Fruit fly (Drosophila melanogaster) whole organism, embryonic: Measurements from ENCODE around the gene CG14205.

Source experiments
- Bgb ChIP-seq: fragments of 200-800 bp; sonication (Bioruptor generic); IDR thresholded peaks from 2 replicates; pipeline ENCODE4 v1.3.6; 2022; ENCODE audit warnings: missing biosample characterization, missing genetic modification characterization; ENCODE audit not compliant: partially characterized antibody
- CG12659 ChIP-seq: fragments of 200-800 bp; sonication (Bioruptor generic); optimal IDR thresholded peaks from 3 replicates; lab custom pipeline; 2017; ENCODE audit warnings: mild to moderate bottlenecking, missing biosample characterization, missing genetic modification reagents, missing genetic modification characterization
- CG13287 ChIP-seq: fragments of 200-800 bp; sonication (Bioruptor generic); IDR thresholded peaks from 2 replicates; pipeline ENCODE4 v1.3.6; 2022; ENCODE audit warnings: missing biosample characterization, missing genetic modification characterization; ENCODE audit not compliant: partially characterized antibody
- CG14860 ChIP-seq: fragments of 200-800 bp; sonication (Bioruptor generic); IDR thresholded peaks from 3 replicates; pipeline ENCODE4 v1.3.6; 2022; ENCODE audit warnings: missing biosample characterization, missing genetic modification characterization; ENCODE audit not compliant: partially characterized antibody
- CG17186 ChIP-seq: fragments of 200-800 bp; sonication (Bioruptor generic); optimal IDR thresholded peaks from 3 replicates; lab custom pipeline; 2017; ENCODE audit warnings: missing biosample characterization, missing genetic modification reagents, missing genetic modification characterization
- CG17359 ChIP-seq: fragments of 200-800 bp; sonication (Bioruptor generic); optimal IDR thresholded peaks from 3 replicates; lab custom pipeline; 2018; ENCODE audit warnings: missing biosample characterization, mild to moderate bottlenecking, missing genetic modification characterization, moderate library complexity
- CG2116 ChIP-seq: fragments of 200-800 bp; sonication (Bioruptor generic); optimal IDR thresholded peaks from 3 replicates; lab custom pipeline; 2018; ENCODE audit warnings: missing biosample characterization, mild to moderate bottlenecking, missing genetic modification characterization
- CG34224 ChIP-seq: fragments of 200-800 bp; sonication (Bioruptor generic); IDR thresholded peaks from 3 replicates; pipeline ENCODE4 v1.3.6; 2022; ENCODE audit warnings: missing biosample characterization, missing genetic modification characterization; ENCODE audit not compliant: partially characterized antibody
- CG34376 ChIP-seq: fragments of 200-800 bp; sonication (Bioruptor generic); optimal IDR thresholded peaks from 2 replicates; lab custom pipeline; 2018; ENCODE audit warnings: missing biosample characterization, mild to moderate bottlenecking, missing genetic modification characterization
- CG4404 ChIP-seq: fragments of 200-800 bp; sonication (Bioruptor generic); IDR thresholded peaks from 2 replicates; pipeline ENCODE4 v1.3.6; 2022; ENCODE audit warnings: missing biosample characterization, missing genetic modification characterization
- CG4617 ChIP-seq: fragments of 200-800 bp; sonication (Bioruptor generic); optimal IDR thresholded peaks from 3 replicates; lab custom pipeline; 2016; ENCODE audit warnings: missing biosample characterization, missing genetic modification characterization, borderline replicate concordance
- Doc3 ChIP-seq: fragments of 200-800 bp; sonication (Bioruptor generic); IDR thresholded peaks from 3 replicates; pipeline ENCODE4 v1.3.6; 2022; ENCODE audit warnings: missing biosample characterization, missing genetic modification characterization; ENCODE audit not compliant: partially characterized antibody
- Dp ChIP-seq: fragments of 200-800 bp; sonication (Bioruptor generic); optimal IDR thresholded peaks from 2 replicates; lab custom pipeline; 2018; ENCODE audit warnings: missing biosample characterization, mild to moderate bottlenecking, missing genetic modification characterization, moderate library complexity
- E2f2 ChIP-seq: fragments of 200-800 bp; sonication (Bioruptor generic); IDR thresholded peaks from 2 replicates; pipeline ENCODE4 v1.3.6; 2022; ENCODE audit warnings: missing biosample characterization, missing genetic modification characterization
- Ets97D ChIP-seq: fragments of 200-800 bp; sonication (Bioruptor generic); optimal IDR thresholded peaks from 3 replicates; lab custom pipeline; 2016; ENCODE audit warnings: missing biosample characterization, missing genetic modification characterization
- Fer1 ChIP-seq: fragments of 200-800 bp; sonication (Bioruptor generic); optimal IDR thresholded peaks from 2 replicates; lab custom pipeline; 2017; ENCODE audit warnings: missing biosample characterization, mild to moderate bottlenecking, missing genetic modification characterization
- HLH3B ChIP-seq: fragments of 200-800 bp; sonication (Bioruptor generic); IDR thresholded peaks from 2 replicates; pipeline ENCODE4 v1.3.6; 2022; ENCODE audit warnings: missing biosample characterization, missing genetic modification characterization
- HmgZ ChIP-seq: fragments of 200-800 bp; sonication (Bioruptor generic); optimal IDR thresholded peaks from 2 replicates; lab custom pipeline; 2018; ENCODE audit warnings: missing biosample characterization, mild to moderate bottlenecking, missing genetic modification characterization
- MBD-R2 ChIP-seq: fragments of 200-800 bp; sonication (Bioruptor generic); IDR thresholded peaks from 2 replicates; pipeline ENCODE4 v1.3.6; 2022; ENCODE audit warnings: missing biosample characterization, missing genetic modification characterization
- NC2β ChIP-seq: fragments of 200-800 bp; sonication (Bioruptor generic); optimal IDR thresholded peaks from 2 replicates; lab custom pipeline; 2016; ENCODE audit warnings: missing biosample characterization, missing genetic modification characterization
- Opbp ChIP-seq: fragments of 200-800 bp; sonication (Bioruptor generic); IDR thresholded peaks from 3 replicates; pipeline ENCODE4 v1.3.6; 2022; ENCODE audit warnings: missing biosample characterization, missing genetic modification characterization; ENCODE audit not compliant: partially characterized antibody
- amos ChIP-seq: fragments of 200-800 bp; sonication (Bioruptor generic); IDR thresholded peaks from 2 replicates; pipeline ENCODE4 v1.3.6; 2022; ENCODE audit warnings: missing biosample characterization, missing genetic modification characterization; ENCODE audit not compliant: partially characterized antibody
- chif ChIP-seq, 2 experiments: fragments of 200-800 bp; sonication (Bioruptor generic); optimal IDR thresholded peaks; 3 replicates each; lab custom pipeline; 2016; ENCODE audit warnings: missing biosample characterization in 2 of 2, missing genetic modification characterization in 2 of 2
- chinmo ChIP-seq: fragments of 200-800 bp; sonication (Bioruptor generic); IDR thresholded peaks from 4 replicates; pipeline ENCODE4 v1.3.6; 2022; ENCODE audit warnings: missing biosample characterization, missing genetic modification characterization; ENCODE audit not compliant: partially characterized antibody
- chm ChIP-seq: fragments of 200-800 bp; sonication (Bioruptor generic); IDR thresholded peaks from 2 replicates; pipeline ENCODE4 v1.3.6; 2022; ENCODE audit warnings: missing biosample characterization, missing genetic modification characterization
- ftz-f1 ChIP-seq: fragments of 200-800 bp; sonication (Bioruptor generic); optimal IDR thresholded peaks from 2 replicates; lab custom pipeline; 2016; ENCODE audit warnings: missing biosample characterization, missing genetic modification characterization
- gem ChIP-seq: fragments of 200-800 bp; sonication (Bioruptor generic); optimal IDR thresholded peaks from 2 replicates; lab custom pipeline; 2019; ENCODE audit warnings: missing biosample characterization, mild to moderate bottlenecking, missing genetic modification characterization, moderate library complexity
- gfzf ChIP-seq: fragments of 200-800 bp; sonication (Bioruptor generic); optimal IDR thresholded peaks from 2 replicates; lab custom pipeline; 2016; ENCODE audit warnings: missing biosample characterization, mild to moderate bottlenecking, missing genetic modification characterization, moderate library complexity
- hbn ChIP-seq: fragments of 200-800 bp; sonication (Bioruptor generic); IDR thresholded peaks from 2 replicates; pipeline ENCODE4 v1.3.6; 2022; ENCODE audit warnings: missing biosample characterization, missing genetic modification characterization; ENCODE audit not compliant: partially characterized antibody
- her ChIP-seq: fragments of 200-800 bp; sonication (Bioruptor generic); optimal IDR thresholded peaks from 2 replicates; lab custom pipeline; 2016; ENCODE audit warnings: missing biosample characterization, missing genetic modification characterization
- knrl ChIP-seq: fragments of 200-800 bp; sonication (Bioruptor generic); IDR thresholded peaks from 3 replicates; pipeline ENCODE4 v1.3.6; 2022; ENCODE audit warnings: missing biosample characterization, missing genetic modification characterization; ENCODE audit not compliant: partially characterized antibody
- mld ChIP-seq: fragments of 200-800 bp; sonication (Bioruptor generic); IDR thresholded peaks from 3 replicates; pipeline ENCODE4 v1.3.6; 2022; ENCODE audit warnings: missing biosample characterization, missing genetic modification characterization; ENCODE audit not compliant: partially characterized antibody
- nerfin-2 ChIP-seq: fragments of 200-800 bp; sonication (Bioruptor generic); IDR thresholded peaks from 2 replicates; pipeline ENCODE4 v1.3.6; 2022; ENCODE audit warnings: missing biosample characterization, missing genetic modification characterization; ENCODE audit not compliant: partially characterized antibody
- nmo ChIP-seq: fragments of 200-800 bp; sonication (Bioruptor generic); optimal IDR thresholded peaks from 2 replicates; lab custom pipeline; 2018; ENCODE audit warnings: missing biosample characterization, mild to moderate bottlenecking, missing genetic modification characterization, moderate library complexity
- pfk ChIP-seq: fragments of 200-800 bp; sonication (Bioruptor generic); optimal IDR thresholded peaks from 2 replicates; lab custom pipeline; 2018; ENCODE audit warnings: missing biosample characterization, mild to moderate bottlenecking, missing genetic modification characterization, moderate library complexity
- pros ChIP-seq: fragments of 200-800 bp; sonication (Bioruptor generic); optimal IDR thresholded peaks from 3 replicates; lab custom pipeline; 2019; ENCODE audit warnings: missing biosample characterization, mild to moderate bottlenecking, missing genetic modification characterization, moderate library complexity
- pzg ChIP-seq: fragments of 200-800 bp; sonication (Bioruptor generic); optimal IDR thresholded peaks from 3 replicates; lab custom pipeline; 2018; ENCODE audit warnings: missing biosample characterization, mild to moderate bottlenecking, missing genetic modification characterization, moderate library complexity
- slp2 ChIP-seq: fragments of 200-800 bp; sonication (Bioruptor generic); optimal IDR thresholded peaks from 2 replicates; lab custom pipeline; 2016; ENCODE audit warnings: missing biosample characterization, missing genetic modification characterization
- sob ChIP-seq: fragments of 200-800 bp; sonication (Bioruptor generic); IDR thresholded peaks from 2 replicates; pipeline ENCODE4 v1.3.6; 2022; ENCODE audit warnings: missing biosample characterization, missing genetic modification characterization
- sqz ChIP-seq: fragments of 200-800 bp; sonication (Bioruptor generic); optimal IDR thresholded peaks from 3 replicates; lab custom pipeline; 2018; ENCODE audit warnings: missing biosample characterization, mild to moderate bottlenecking, missing genetic modification characterization
- ssp ChIP-seq: fragments of 200-800 bp; sonication (Bioruptor generic); IDR thresholded peaks from 2 replicates; pipeline ENCODE4 v1.3.6; 2022; ENCODE audit warnings: missing biosample characterization, missing genetic modification characterization
- stwl ChIP-seq: fragments of 200-800 bp; sonication (Bioruptor generic); optimal IDR thresholded peaks from 3 replicates; lab custom pipeline; 2018; ENCODE audit warnings: missing biosample characterization, mild to moderate bottlenecking, missing genetic modification characterization, moderate library complexity
- tna ChIP-seq: fragments of 200-800 bp; sonication (Bioruptor generic); IDR thresholded peaks from 2 replicates; pipeline ENCODE4 v1.3.6; 2022; ENCODE audit warnings: missing biosample characterization, missing genetic modification characterization; ENCODE audit not compliant: partially characterized antibody
- trem ChIP-seq: fragments of 200-800 bp; optimal IDR thresholded peaks from 3 replicates; lab custom pipeline; 2019; ENCODE audit warnings: missing biosample characterization, mild to moderate bottlenecking, missing genetic modification characterization, moderate library complexity
- trh ChIP-seq: fragments of 200-800 bp; sonication (Bioruptor generic); optimal IDR thresholded peaks from 2 replicates; lab custom pipeline; 2016; ENCODE audit warnings: missing biosample characterization, missing genetic modification characterization
- unc-4 ChIP-seq: fragments of 200-800 bp; sonication (Bioruptor generic); IDR thresholded peaks from 2 replicates; pipeline ENCODE4 v1.3.6; 2022; ENCODE audit warnings: missing biosample characterization, missing genetic modification characterization; ENCODE audit not compliant: partially characterized antibody
- zen2 ChIP-seq: fragments of 200-800 bp; sonication (Bioruptor generic); IDR thresholded peaks from 3 replicates; pipeline ENCODE4 v1.3.6; 2022; ENCODE audit warnings: missing biosample characterization, missing genetic modification characterization; ENCODE audit not compliant: partially characterized antibody

CG14205 gene

DNA sequence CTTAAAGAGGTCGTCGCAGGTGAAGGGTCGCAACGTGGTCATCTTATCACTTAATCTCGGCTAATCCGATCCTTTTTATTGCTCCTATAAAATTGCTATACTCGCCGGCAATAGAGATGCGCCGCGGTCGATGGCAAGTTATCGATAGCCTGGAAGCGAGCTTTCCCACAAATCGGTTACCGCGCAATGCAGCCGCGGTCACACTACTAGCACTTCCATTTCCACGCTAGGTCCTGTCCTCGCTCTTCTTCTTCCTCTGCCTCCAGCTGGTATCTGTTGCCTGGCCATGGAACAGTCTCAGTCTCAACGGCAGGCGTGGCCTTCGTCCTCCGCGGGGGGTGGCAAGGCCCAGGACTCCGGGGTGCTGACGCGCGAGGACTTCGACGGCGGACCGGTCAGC is 30.5 kb downstream of the CG14205 start, which contains the start of the genes Naa20A and MKP-4 (continued):
- TF ChIP-seq tna (GFP tag; lab: Robert Waterston, UW) (peak; percentile 60), ftz-f1 (GFP tag; lab: Kevin White, UChicago) (peak; percentile 68), mld (GFP tag; lab: Robert Waterston, UW) (peak; percentile 76; the same call in 2 of the 3 replicates), pfk (GFP tag; lab: Kevin White, UChicago) (peak; percentile 23), chif (GFP tag; optimal IDR thresholded peaks at IDR 0.05; lab: Kevin White, UChicago) (no peak), nerfin-2 (GFP tag; lab: Robert Waterston, UW) (0 out of 2 replicates have a peak, but pooled peaks have one; percentile 30), pros (no peak), trh (GFP tag; lab: Kevin White, UChicago) (no peak), HLH3B (GFP tag; lab: Robert Waterston, UW) (no peak), CG17359 (no peak), Doc3 (GFP tag; lab: Robert Waterston, UW) (peak; percentile 58; the same call in 1 of the 3 replicates), hbn (GFP tag; lab: Robert Waterston, UW) (peak; percentile 67), CG13287 (peak; percentile 82), CG34376 (GFP tag; lab: Kevin White, UChicago) (peak; percentile 14), zen2 (peak; percentile 76), CG4617 (GFP tag; lab: Kevin White, UChicago) (peak; percentile 52), CG2116 (GFP tag; lab: Kevin White, UChicago) (peak; percentile 69), Ets97D (peak; percentile 49), pzg (peak; percentile 77), gfzf (GFP tag; lab: Kevin White, UChicago) (peak; percentile 62), CG34224 (GFP tag; lab: Robert Waterston, UW) (peak; percentile 70), chm (GFP tag; lab: Robert Waterston, UW) (peak; percentile 37; the same call in 1 of the 2 replicates), knrl (GFP tag; lab: Robert Waterston, UW) (peak; percentile 68), E2f2 (GFP tag; lab: Robert Waterston, UW) (peak; percentile 61; the same call in 1 of the 2 replicates), MBD-R2 (peak; percentile 95), amos (GFP tag; lab: Robert Waterston, UW) (peak; percentile 81), Fer1 (GFP tag; lab: Kevin White, UChicago) (peak; percentile 5), ssp (GFP tag; lab: Robert Waterston, UW) (peak; percentile 15; the same call in 1 of the 2 replicates), CG4404 (GFP tag; lab: Robert Waterston, UW) (no peak), CG12659 (GFP tag; lab: Kevin White, UChicago) (peak; percentile 36), her (GFP tag; lab: Kevin White, UChicago) (peak; percentile 38), nmo (GFP tag; lab: Kevin White, UChicago) (peak; percentile 12), CG14860 (GFP tag; lab: Robert Waterston, UW) (peak; percentile 59; the same call in 2 of the 3 replicates), sob (GFP tag; lab: Robert Waterston, UW) (0 out of 2 replicates have a peak, but pooled peaks have one; percentile 14), Bgb (GFP tag; lab: Robert Waterston, UW) (peak; percentile 77; the same call in 1 of the 2 replicates), unc-4 (peak; percentile 76), sqz (GFP tag; lab: Kevin White, UChicago) (no peak), HmgZ (tag; lab: Kevin White, UChicago) (peak; percentile 34), chinmo (peak; percentile 69; the same call in 1 of the 4 replicates), trem (tag; lab: Kevin White, UChicago) (peak; percentile 26), Dp (GFP tag; lab: Kevin White, UChicago) (peak; percentile 49), Opbp (peak; percentile 76), NC2β (GFP tag; lab: Kevin White, UChicago) (no peak), slp2 (GFP tag; lab: Kevin White, UChicago) (no peak), gem (tag; lab: Kevin White, UChicago) (no peak), CG17186 (GFP tag; lab: Kevin White, UChicago) (peak; percentile 75), stwl (tag; lab: Kevin White, UChicago) (peak; percentile 48)
